Worm (Caenorhabditis elegans) whole organism, L4 larva: ENCODE data around the gene copg-1.

Experiments used
- F26F4.8 ChIP-seq: fragments of 200-800 bp; sonication (Bioruptor generic); conservative IDR thresholded peaks from 2 replicates; pipeline ENCODE4 v1.3.6; 2022; ENCODE audit warnings: missing genetic modification characterization, missing compliant biosample characterization
- T20F7.1 ChIP-seq: fragments of 200-800 bp; sonication (Bioruptor generic); optimal IDR thresholded peaks from 2 replicates; lab custom pipeline; 2018; ENCODE audit warnings: mild to moderate bottlenecking, missing genetic modification characterization, missing compliant biosample characterization
- Y48G9A.11 ChIP-seq: fragments of 200-800 bp; sonication (Bioruptor generic); IDR thresholded peaks from 2 replicates; pipeline ENCODE4 v1.3.6; 2022; ENCODE audit warnings: missing genetic modification reagents, missing genetic modification characterization, missing compliant biosample characterization
- Y5F2A.4 ChIP-seq: fragments of 200-800 bp; sonication (Bioruptor generic); optimal IDR thresholded peaks from 2 replicates; lab custom pipeline; 2018; ENCODE audit warnings: mild to moderate bottlenecking, missing genetic modification characterization, missing compliant biosample characterization
- ZK337.2 ChIP-seq: fragments of 200-800 bp; sonication (Bioruptor generic); IDR thresholded peaks from 2 replicates; pipeline ENCODE4 v1.3.6; 2022; ENCODE audit warnings: missing genetic modification reagents, missing genetic modification characterization, missing compliant biosample characterization
- ZK546.5 ChIP-seq, 2 experiments: sonication (generic microtip); optimal IDR thresholded peaks; 2 replicates each; lab custom pipeline; 2017; ENCODE audit warnings: missing biosample characterization in 2 of 2, missing genetic modification characterization in 2 of 2
- aha-1 ChIP-seq: fragments of 150-350 bp; peaks from one replicate; lab custom pipeline; 2014; ENCODE audit warnings: missing biosample characterization, missing genetic modification characterization
- aly-2 ChIP-seq: sonication (generic microtip); optimal IDR thresholded peaks from 2 replicates; lab custom pipeline; 2018; ENCODE audit warnings: missing biosample characterization, missing genetic modification characterization
- ama-1 ChIP-seq: fragments of 150-350 bp; optimal IDR thresholded peaks from 2 replicates; lab custom pipeline; 2014; ENCODE audit warnings: inconsistent platforms, mixed read lengths
- ceh-20 ChIP-seq: fragments of 200-800 bp; sonication (Bioruptor generic); IDR thresholded peaks from 2 replicates; pipeline ENCODE4 v1.3.6; 2022; ENCODE audit warnings: missing genetic modification reagents, missing genetic modification characterization, missing compliant biosample characterization
- ceh-82 ChIP-seq: sonication (generic microtip); optimal IDR thresholded peaks from 2 replicates; lab custom pipeline; 2017; ENCODE audit warnings: missing biosample characterization, missing genetic modification characterization
- ces-1 ChIP-seq: fragments of 150-350 bp; sonication (generic microtip); optimal IDR thresholded peaks from 4 replicates; lab custom pipeline; 2014; ENCODE audit warnings: missing biosample characterization, missing genetic modification reagents, missing genetic modification characterization
- dpl-1 ChIP-seq: fragments of 150-350 bp; optimal IDR thresholded peaks from 2 replicates; lab custom pipeline; 2014; ENCODE audit warnings: missing biosample characterization, missing genetic modification reagents, missing genetic modification characterization
- duxl-1 ChIP-seq: sonication (generic microtip); optimal IDR thresholded peaks from 2 replicates; lab custom pipeline; 2016; ENCODE audit warnings: mild to moderate bottlenecking, missing genetic modification characterization, moderate library complexity, missing compliant biosample characterization; ENCODE audit not compliant: poor library complexity
- fkh-10 ChIP-seq: fragments of 150-350 bp; optimal IDR thresholded peaks from 2 replicates; lab custom pipeline; 2014; ENCODE audit warnings: missing biosample characterization, missing genetic modification reagents, missing genetic modification characterization
- fos-1 ChIP-seq: fragments of 150-350 bp; optimal IDR thresholded peaks from 2 replicates; lab custom pipeline; 2014; ENCODE audit warnings: missing biosample characterization, missing genetic modification characterization
- gei-8 ChIP-seq: fragments of 200-800 bp; sonication (Bioruptor generic); optimal IDR thresholded peaks from 2 replicates; lab custom pipeline; 2018; ENCODE audit warnings: mild to moderate bottlenecking, missing genetic modification characterization, missing compliant biosample characterization
- hif-1 ChIP-seq, 2 experiments: sonication (generic microtip); optimal IDR thresholded peaks; 2 replicates each; lab custom pipeline; 2016 to 2017; ENCODE audit warnings: missing compliant biosample characterization in 2 of 2, missing genetic modification characterization in 2 of 2, missing genetic modification reagents in 2 of 2, missing genotype in 2 of 2, mild to moderate bottlenecking in 1 of 2
- hmg-1.1 ChIP-seq: fragments of 200-800 bp; sonication (Bioruptor generic); IDR thresholded peaks from 2 replicates; pipeline ENCODE4 v1.3.6; 2022; ENCODE audit warnings: missing genetic modification reagents, missing genetic modification characterization, missing compliant biosample characterization
- lin-13 ChIP-seq: fragments of 150-350 bp; optimal IDR thresholded peaks from 2 replicates; lab custom pipeline; 2014; ENCODE audit warnings: missing biosample characterization, missing genetic modification reagents, missing genetic modification characterization
- madf-5 ChIP-seq, 2 experiments: fragments of 200-800 bp; sonication (Bioruptor generic); IDR thresholded peaks; 2 replicates each; pipeline ENCODE4 v1.3.6; 2022; ENCODE audit warnings: missing compliant biosample characterization in 2 of 2, missing genetic modification characterization in 2 of 2
- mxl-3 ChIP-seq: fragments of 200-800 bp; sonication (Bioruptor generic); optimal IDR thresholded peaks from 2 replicates; lab custom pipeline; 2018; ENCODE audit warnings: mild to moderate bottlenecking, missing genetic modification characterization, missing compliant biosample characterization
- nhr-237 ChIP-seq: sonication (generic microtip); optimal IDR thresholded peaks from 2 replicates; lab custom pipeline; 2017; ENCODE audit warnings: missing biosample characterization, missing genetic modification characterization
- nhr-48 ChIP-seq: sonication (generic microtip); optimal IDR thresholded peaks from 2 replicates; lab custom pipeline; 2016; ENCODE audit warnings: mild to moderate bottlenecking, missing genetic modification characterization, missing compliant biosample characterization
- nhr-6 ChIP-seq: fragments of 150-350 bp; optimal IDR thresholded peaks from 2 replicates; lab custom pipeline; 2014; ENCODE audit warnings: missing biosample characterization, missing genetic modification characterization
- nhr-77 ChIP-seq: fragments of 150-350 bp; optimal IDR thresholded peaks from 2 replicates; lab custom pipeline; 2014; ENCODE audit warnings: missing biosample characterization, missing genetic modification characterization
- pha-4 ChIP-seq, 2 experiments: fragments of 150-350 bp in 1 of 2; fragments of 200-800 bp in 1 of 2; sonication (Bioruptor generic) in 1 of 2; IDR thresholded peaks in 1 of 2; optimal IDR thresholded peaks in 1 of 2; 2 replicates each; pipeline versions ENCODE4 v1.3.6 to Lab custom; 2014 to 2022; ENCODE audit warnings: missing genetic modification characterization in 2 of 2, missing genetic modification reagents in 2 of 2, missing biosample characterization in 1 of 2, missing compliant biosample characterization in 1 of 2
- pqm-1 ChIP-seq: sonication (generic microtip); optimal IDR thresholded peaks from 2 replicates; lab custom pipeline; 2017; ENCODE audit warnings: missing biosample characterization, missing genetic modification characterization
- rbr-2 ChIP-seq: sonication (generic microtip); optimal IDR thresholded peaks from 2 replicates; lab custom pipeline; 2016; ENCODE audit warnings: missing genotype, missing genetic modification characterization, missing compliant biosample characterization
- saeg-2 ChIP-seq: fragments of 200-800 bp; sonication (Bioruptor generic); IDR thresholded peaks from 2 replicates; pipeline ENCODE4 v1.3.6; 2022; ENCODE audit warnings: missing genetic modification reagents, missing genetic modification characterization, missing compliant biosample characterization
- spr-1 ChIP-seq: sonication (generic microtip); optimal IDR thresholded peaks from 2 replicates; lab custom pipeline; 2016; ENCODE audit warnings: mild to moderate bottlenecking, missing genetic modification characterization, missing compliant biosample characterization
- spr-3 ChIP-seq: fragments of 200-800 bp; sonication (Bioruptor generic); optimal IDR thresholded peaks from 2 replicates; lab custom pipeline; 2018; ENCODE audit warnings: mild to moderate bottlenecking, missing genetic modification characterization, missing compliant biosample characterization
- tra-1 ChIP-seq: fragments of 200-800 bp; sonication (Bioruptor generic); IDR thresholded peaks from 2 replicates; pipeline ENCODE4 v1.3.6; 2022; ENCODE audit warnings: missing genetic modification reagents, missing genetic modification characterization, missing compliant biosample characterization
- unc-130 ChIP-seq: sonication (generic microtip); optimal IDR thresholded peaks from 2 replicates; lab custom pipeline; 2016; ENCODE audit warnings: missing genetic modification reagents, missing genetic modification characterization, missing compliant biosample characterization
- zfp-2 ChIP-seq: sonication (generic microtip); optimal IDR thresholded peaks from 2 replicates; lab custom pipeline; 2016; ENCODE audit warnings: mild to moderate bottlenecking, missing genetic modification characterization, missing compliant biosample characterization
- zip-11 ChIP-seq: fragments of 200-800 bp; sonication (Bioruptor generic); IDR thresholded peaks from 2 replicates; pipeline ENCODE4 v1.3.6; 2022; ENCODE audit warnings: missing genetic modification characterization, missing compliant biosample characterization
- ztf-11 ChIP-seq: fragments of 150-350 bp; optimal IDR thresholded peaks from 2 replicates; lab custom pipeline; 2014; ENCODE audit warnings: missing biosample characterization, missing genetic modification characterization

Gene copg-1

ce11 chrIV:10128906-10129386 is 22.8 kb upstream of the copg-1 start, which contains the start of the genes gtbp-1 and K08F4.3 (continued):
- TF ChIP-seq ama-1 (lab: Kevin White, UChicago) (peak; percentile 16), Y5F2A.4 (GFP tag; lab: Kevin White, UChicago) (no peak), spr-3 (GFP tag; lab: Kevin White, UChicago) (no peak), hif-1 (tag; optimal IDR thresholded peaks at IDR 0.05; lab: Kevin White, UChicago) (no peak), tra-1 (GFP tag; lab: Robert Waterston, UW) (no peak), mxl-3 (peak; percentile 13), pha-4 (GFP tag; IDR thresholded peaks at IDR 0.05; lab: Robert Waterston, UW) (no peak), pha-4 (tag; optimal IDR thresholded peaks at IDR 0.05; lab: Kevin White, UChicago) (peak; percentile 59), aha-1 (tag; lab: Kevin White, UChicago) (peak; percentile 98), ceh-82 (tag; lab: Kevin White, UChicago) (no peak), ZK337.2 (GFP tag; lab: Robert Waterston, UW) (no peak), nhr-6 (tag; lab: Kevin White, UChicago) (peak; percentile 69), fos-1 (tag; lab: Kevin White, UChicago) (no peak), nhr-77 (tag; lab: Kevin White, UChicago) (peak; percentile 66), zfp-2 (tag; lab: Kevin White, UChicago) (peak; percentile 72), lin-13 (GFP tag; lab: Kevin White, UChicago) (peak; percentile 55), pqm-1 (tag; lab: Kevin White, UChicago) (no peak), spr-1 (tag; lab: Kevin White, UChicago) (no peak), dpl-1 (GFP tag; lab: Kevin White, UChicago) (peak; percentile 90)
- TF ChIP-seq, all 104 proteins: peak for 15

- TF ChIP-seq ces-1 (GFP tag; lab: Kevin White, UChicago) (no peak), spr-3 (GFP tag; lab: Kevin White, UChicago) (no peak), zip-11 (GFP tag; lab: Robert Waterston, UW) (no peak), ZK546.5 (tag; optimal IDR thresholded peaks at IDR 0.05; lab: Kevin White, UChicago) (no peak), unc-130 (GFP tag; lab: Kevin White, UChicago) (no peak), pqm-1 (tag; lab: Kevin White, UChicago) (no peak), Y48G9A.11 (GFP tag; lab: Robert Waterston, UW) (no peak), hmg-1.1 (no peak), duxl-1 (tag; lab: Kevin White, UChicago) (no peak), ceh-20 (no peak), ztf-11 (no peak), aly-2 (no peak), madf-5 (GFP tag; IDR thresholded peaks at IDR 0.05; lab: Robert Waterston, UW) (no peak), gei-8 (no peak)
These were observed 21.8 kb upstream of the copg-1 start, which contains the start of gene glt-3 for ce11 chrIV:10129957-10130356. Gene glt-3 (plus strand): TSS chrIV:10130257.

- TF ChIP-seq T20F7.1 (no peak), fkh-10 (GFP tag; lab: Kevin White, UChicago) (no peak), zip-11 (GFP tag; lab: Robert Waterston, UW) (no peak), tra-1 (GFP tag; lab: Robert Waterston, UW) (no peak), mxl-3 (no peak), nhr-77 (tag; lab: Kevin White, UChicago) (no peak), F26F4.8 (GFP tag; lab: Robert Waterston, UW) (no peak), rbr-2 (tag; lab: Kevin White, UChicago) (no peak), saeg-2 (GFP tag; lab: Robert Waterston, UW) (no peak), nhr-48 (tag; lab: Kevin White, UChicago) (no peak), nhr-237 (tag; lab: Kevin White, UChicago) (no peak)
These were observed 15.9 kb upstream of the copg-1 start, which contains the start of gene K08F4.5 for ce11 chrIV:10135817-10136216. Gene K08F4.5 (minus strand): TSS chrIV:10135917.
